Fruit fly (Drosophila melanogaster) whole organism, embryonic: Measurements from ENCODE around the gene Uba2.

ENCODE experiments used
- CG10321 ChIP-seq: fragments of 200-800 bp; sonication (Bioruptor generic); IDR thresholded peaks from 2 replicates; pipeline ENCODE4 v1.3.6; 2022; ENCODE audit warnings: missing biosample characterization, missing genetic modification characterization
- CG11456 ChIP-seq: fragments of 200-800 bp; sonication (Bioruptor generic); IDR thresholded peaks from 3 replicates; pipeline ENCODE4 v1.3.6; 2022; ENCODE audit warnings: missing biosample characterization, missing genetic modification characterization
- CG11560 ChIP-seq: fragments of 200-800 bp; sonication (Bioruptor generic); IDR thresholded peaks from 3 replicates; pipeline ENCODE4 v1.3.6; 2022; ENCODE audit warnings: missing biosample characterization, missing genetic modification characterization
- CG11696 ChIP-seq: fragments of 200-800 bp; sonication (Bioruptor generic); IDR thresholded peaks from 2 replicates; pipeline ENCODE4 v1.3.6; 2022; ENCODE audit warnings: missing biosample characterization, missing genetic modification characterization
- CG12104 ChIP-seq: fragments of 200-800 bp; sonication (Bioruptor generic); optimal IDR thresholded peaks from 3 replicates; lab custom pipeline; 2016; ENCODE audit warnings: missing biosample characterization, missing genetic modification characterization
- CG1233 ChIP-seq: fragments of 200-800 bp; sonication (Bioruptor generic); optimal IDR thresholded peaks from 4 replicates; lab custom pipeline; 2018; ENCODE audit warnings: missing biosample characterization, mild to moderate bottlenecking, missing genetic modification characterization
- CG12659 ChIP-seq: fragments of 200-800 bp; sonication (Bioruptor generic); optimal IDR thresholded peaks from 3 replicates; lab custom pipeline; 2017; ENCODE audit warnings: mild to moderate bottlenecking, missing biosample characterization, missing genetic modification reagents, missing genetic modification characterization
- CG13775 ChIP-seq: fragments of 200-800 bp; sonication (Bioruptor generic); optimal IDR thresholded peaks from 3 replicates; lab custom pipeline; 2017; ENCODE audit warnings: missing biosample characterization, mild to moderate bottlenecking, missing genetic modification characterization
- CG14014 ChIP-seq: fragments of 200-800 bp; sonication (Bioruptor generic); IDR thresholded peaks from 2 replicates; pipeline ENCODE4 v1.3.6; 2022; ENCODE audit warnings: missing biosample characterization, missing genetic modification characterization
- CG15011 ChIP-seq: fragments of 200-800 bp; sonication (Bioruptor generic); optimal IDR thresholded peaks from 3 replicates; lab custom pipeline; 2018; ENCODE audit warnings: missing biosample characterization, mild to moderate bottlenecking, missing genetic modification characterization
- CG15696 ChIP-seq: fragments of 200-800 bp; sonication (Bioruptor generic); optimal IDR thresholded peaks from 2 replicates; lab custom pipeline; 2019; ENCODE audit warnings: missing biosample characterization, mild to moderate bottlenecking, missing genetic modification characterization, moderate library complexity
- CG1647 ChIP-seq: fragments of 200-800 bp; sonication (Bioruptor generic); optimal IDR thresholded peaks from 3 replicates; lab custom pipeline; 2016; ENCODE audit warnings: missing biosample characterization, missing genetic modification characterization
- CG17186 ChIP-seq: fragments of 200-800 bp; sonication (Bioruptor generic); optimal IDR thresholded peaks from 3 replicates; lab custom pipeline; 2017; ENCODE audit warnings: missing biosample characterization, missing genetic modification reagents, missing genetic modification characterization
- CG2875 ChIP-seq: fragments of 200-800 bp; sonication (Bioruptor generic); optimal IDR thresholded peaks from 2 replicates; lab custom pipeline; 2017; ENCODE audit warnings: missing biosample characterization, mild to moderate bottlenecking, missing genetic modification characterization, missing genetic modification reagents
- CG31365 ChIP-seq: fragments of 200-800 bp; sonication (Bioruptor generic); optimal IDR thresholded peaks from 2 replicates; lab custom pipeline; 2018; ENCODE audit warnings: missing biosample characterization, mild to moderate bottlenecking, missing genetic modification characterization
- CG32532 ChIP-seq: fragments of 200-800 bp; sonication (Bioruptor generic); IDR thresholded peaks from 2 replicates; pipeline ENCODE4 v1.3.6; 2022; ENCODE audit warnings: missing biosample characterization, missing genetic modification characterization
- CG6683 ChIP-seq: fragments of 200-800 bp; sonication (Bioruptor generic); optimal IDR thresholded peaks from 2 replicates; lab custom pipeline; 2017; ENCODE audit warnings: missing biosample characterization, mild to moderate bottlenecking, missing genetic modification characterization, missing genetic modification reagents
- CG6791 ChIP-seq: fragments of 200-800 bp; sonication (Bioruptor generic); IDR thresholded peaks from 3 replicates; pipeline ENCODE4 v1.3.6; 2022; ENCODE audit warnings: missing biosample characterization, missing genetic modification characterization; ENCODE audit not compliant: partially characterized antibody
- CG7786 ChIP-seq: fragments of 200-800 bp; sonication (Bioruptor generic); optimal IDR thresholded peaks from 2 replicates; lab custom pipeline; 2016; ENCODE audit warnings: missing biosample characterization, missing genetic modification characterization
- CG8388 ChIP-seq: fragments of 200-800 bp; sonication (Bioruptor generic); optimal IDR thresholded peaks from 2 replicates; lab custom pipeline; 2019; ENCODE audit warnings: missing biosample characterization, mild to moderate bottlenecking, missing genetic modification characterization, moderate library complexity
- Dad ChIP-seq: fragments of 200-800 bp; sonication (Bioruptor generic); optimal IDR thresholded peaks from 3 replicates; lab custom pipeline; 2016; ENCODE audit warnings: missing biosample characterization, missing genetic modification characterization
- Dek ChIP-seq: fragments of 200-800 bp; sonication (Bioruptor generic); optimal IDR thresholded peaks from 3 replicates; lab custom pipeline; 2019; ENCODE audit warnings: missing biosample characterization, mild to moderate bottlenecking, missing genetic modification characterization, moderate library complexity
- ERR ChIP-seq: fragments of 200-800 bp; sonication (Bioruptor generic); optimal IDR thresholded peaks from 2 replicates; lab custom pipeline; 2016; ENCODE audit warnings: missing biosample characterization, missing genetic modification characterization
- Elba2 ChIP-seq: fragments of 200-800 bp; sonication (Bioruptor generic); optimal IDR thresholded peaks from 3 replicates; lab custom pipeline; 2016; ENCODE audit warnings: missing biosample characterization, missing genetic modification characterization
- HLHmδ ChIP-seq: fragments of 200-800 bp; sonication (Bioruptor generic); optimal IDR thresholded peaks from 2 replicates; lab custom pipeline; 2018; ENCODE audit warnings: missing biosample characterization, mild to moderate bottlenecking, missing genetic modification characterization, moderate library complexity
- HmgZ ChIP-seq: fragments of 200-800 bp; sonication (Bioruptor generic); optimal IDR thresholded peaks from 2 replicates; lab custom pipeline; 2018; ENCODE audit warnings: missing biosample characterization, mild to moderate bottlenecking, missing genetic modification characterization
- Kr ChIP-seq: fragments of 200-800 bp; sonication (Bioruptor generic); optimal IDR thresholded peaks from 2 replicates; lab custom pipeline; 2017; ENCODE audit warnings: missing biosample characterization, mild to moderate bottlenecking, missing genetic modification characterization
- Lhr ChIP-seq: fragments of 200-800 bp; sonication (Bioruptor generic); optimal IDR thresholded peaks from 3 replicates; lab custom pipeline; 2017; ENCODE audit warnings: mild to moderate bottlenecking, missing biosample characterization, missing genetic modification reagents, missing genetic modification characterization
- Mes4 ChIP-seq: fragments of 200-800 bp; sonication (Bioruptor generic); optimal IDR thresholded peaks from 2 replicates; lab custom pipeline; 2016; ENCODE audit warnings: missing biosample characterization, missing genetic modification characterization
- NC2α ChIP-seq: fragments of 200-800 bp; sonication (Bioruptor generic); optimal IDR thresholded peaks from 2 replicates; lab custom pipeline; 2016; ENCODE audit warnings: missing biosample characterization, missing genetic modification characterization
- NK7.1 ChIP-seq: fragments of 200-800 bp; sonication (Bioruptor generic); optimal IDR thresholded peaks from 3 replicates; lab custom pipeline; 2016; ENCODE audit warnings: missing biosample characterization, missing genetic modification characterization
- Nf-YB ChIP-seq: fragments of 200-800 bp; sonication (Bioruptor generic); optimal IDR thresholded peaks from 3 replicates; lab custom pipeline; 2019; ENCODE audit warnings: missing biosample characterization, mild to moderate bottlenecking, missing genetic modification characterization, moderate library complexity
- Oaz ChIP-seq: fragments of 200-800 bp; sonication (Bioruptor generic); IDR thresholded peaks from 2 replicates; pipeline ENCODE4 v1.3.6; 2022; ENCODE audit warnings: missing biosample characterization, missing genetic modification characterization
- Optix ChIP-seq: fragments of 200-800 bp; sonication (Bioruptor generic); IDR thresholded peaks from 3 replicates; pipeline ENCODE4 v1.3.6; 2022; ENCODE audit warnings: missing biosample characterization, missing genetic modification characterization
- Sry-β ChIP-seq: fragments of 200-800 bp; sonication (Bioruptor generic); optimal IDR thresholded peaks from 2 replicates; lab custom pipeline; 2018; ENCODE audit warnings: missing biosample characterization, mild to moderate bottlenecking, missing genetic modification characterization, moderate library complexity
- Sry-δ ChIP-seq: fragments of 200-800 bp; sonication (Bioruptor generic); optimal IDR thresholded peaks from 2 replicates; lab custom pipeline; 2016; ENCODE audit warnings: missing biosample characterization, missing genetic modification characterization
- Taf1 ChIP-seq: fragments of 200-800 bp; sonication (Bioruptor generic); IDR thresholded peaks from 2 replicates; pipeline ENCODE4 v1.3.6; 2022; ENCODE audit warnings: missing biosample characterization, missing genetic modification characterization
- al ChIP-seq: fragments of 200-800 bp; sonication (Bioruptor generic); IDR thresholded peaks from 2 replicates; pipeline ENCODE4 v1.3.6; 2022; ENCODE audit warnings: missing biosample characterization, missing genetic modification characterization
- ato ChIP-seq: fragments of 200-800 bp; sonication (Bioruptor generic); IDR thresholded peaks from 2 replicates; pipeline ENCODE4 v1.3.6; 2022; ENCODE audit warnings: missing biosample characterization, missing genetic modification characterization; ENCODE audit not compliant: partially characterized antibody
- croc ChIP-seq: fragments of 200-800 bp; sonication (Bioruptor generic); conservative IDR thresholded peaks from 3 replicates; pipeline ENCODE4 v1.3.6; 2022; ENCODE audit warnings: missing biosample characterization, missing genetic modification characterization
- dysf ChIP-seq: fragments of 200-800 bp; sonication (Bioruptor generic); IDR thresholded peaks from 3 replicates; pipeline ENCODE4 v1.3.6; 2022; ENCODE audit warnings: missing biosample characterization, missing genetic modification characterization
- en ChIP-seq: fragments of 200-800 bp; sonication (Bioruptor generic); optimal IDR thresholded peaks from 2 replicates; lab custom pipeline; 2016; ENCODE audit warnings: missing biosample characterization, missing genetic modification characterization
- fd64A ChIP-seq: fragments of 200-800 bp; sonication (Bioruptor generic); optimal IDR thresholded peaks from 3 replicates; lab custom pipeline; 2018; ENCODE audit warnings: missing biosample characterization, mild to moderate bottlenecking, missing genetic modification characterization
- ftz-f1 ChIP-seq: fragments of 200-800 bp; sonication (Bioruptor generic); optimal IDR thresholded peaks from 2 replicates; lab custom pipeline; 2016; ENCODE audit warnings: missing biosample characterization, missing genetic modification characterization
- hth ChIP-seq: fragments of >200 bp; optimal IDR thresholded peaks from 2 replicates; lab custom pipeline; 2017; ENCODE audit warnings: inconsistent platforms
- insv ChIP-seq, 2 experiments: fragments of 200-800 bp; sonication (Bioruptor generic); optimal IDR thresholded peaks; 3 replicates each; lab custom pipeline; 2016 to 2018; ENCODE audit warnings: missing biosample characterization in 2 of 2, missing genetic modification characterization in 2 of 2
- kay ChIP-seq: fragments of 200-800 bp; sonication (Bioruptor generic); optimal IDR thresholded peaks from 2 replicates; lab custom pipeline; 2016; ENCODE audit warnings: missing biosample characterization, missing genetic modification characterization
- otp ChIP-seq: fragments of 200-800 bp; sonication (Bioruptor generic); IDR thresholded peaks from 3 replicates; pipeline ENCODE4, ENCODE4 v1.3.6; 2022; ENCODE audit warnings: missing biosample characterization, missing genetic modification characterization
- phol ChIP-seq: fragments of 200-800 bp; sonication (Bioruptor generic); optimal IDR thresholded peaks from 3 replicates; lab custom pipeline; 2018; ENCODE audit warnings: missing biosample characterization, mild to moderate bottlenecking, missing genetic modification characterization, moderate library complexity
- sisA ChIP-seq: fragments of 200-800 bp; sonication (Bioruptor generic); IDR thresholded peaks from 2 replicates; pipeline ENCODE4 v1.3.6; 2022; ENCODE audit warnings: missing biosample characterization, missing genetic modification characterization
- unc-4 ChIP-seq: fragments of 200-800 bp; sonication (Bioruptor generic); IDR thresholded peaks from 2 replicates; pipeline ENCODE4 v1.3.6; 2022; ENCODE audit warnings: missing biosample characterization, missing genetic modification characterization; ENCODE audit not compliant: partially characterized antibody

The Uba2 gene

dm6 chr3L:8137448-8137906 lies 9.9 kb upstream of the Uba2 start, which contains the start of the genes Setx and mus301 (continued):
- TF ChIP-seq CG17186 (GFP tag; lab: Kevin White, UChicago) (peak; percentile 77), NK7.1 (GFP tag; lab: Kevin White, UChicago) (peak; percentile 23), NC2α (GFP tag; lab: Kevin White, UChicago) (peak; percentile 30), hth (lab: Kevin White, UChicago) (no peak), kay (peak; percentile 65), CG1233 (GFP tag; lab: Kevin White, UChicago) (peak; percentile 49), Dad (GFP tag; lab: Kevin White, UChicago) (peak; percentile 80), dysf (GFP tag; lab: Robert Waterston, UW) (peak; percentile 72), CG11696 (no peak), CG2875 (GFP tag; lab: Kevin White, UChicago) (peak; percentile 43), CG11560 (peak; percentile 60; the same call in 1 of the 3 replicates), Nf-YB (GFP tag; lab: Kevin White, UChicago) (peak; percentile 30), Oaz (GFP tag; lab: Robert Waterston, UW) (0 out of 2 replicates have a peak, but pooled peaks have one; percentile 20), Dek (peak; percentile 75), insv (GFP tag; optimal IDR thresholded peaks at IDR 0.05; lab: Kevin White, UChicago) (peak in 1 of 2 experiments; percentile 51), CG6791 (GFP tag; lab: Robert Waterston, UW) (no peak), CG31365 (tag; lab: Kevin White, UChicago) (no peak), CG15696 (tag; lab: Kevin White, UChicago) (peak; percentile 73), al (GFP tag; lab: Robert Waterston, UW) (peak; percentile 60), CG8388 (GFP tag; lab: Kevin White, UChicago) (peak; percentile 51), CG1647 (GFP tag; lab: Kevin White, UChicago) (peak; percentile 89), Kr (GFP tag; lab: Kevin White, UChicago) (no peak), Optix (0 out of 3 replicates have a peak, but pooled peaks have one; percentile 24), croc (GFP tag; lab: Robert Waterston, UW) (peak; percentile 37; the same call in 2 of the 3 replicates), CG13775 (GFP tag; lab: Kevin White, UChicago) (peak; percentile 84), Elba2 (GFP tag; lab: Kevin White, UChicago) (peak; percentile 98), Sry-β (no peak), Sry-δ (GFP tag; lab: Kevin White, UChicago) (peak; percentile 61), CG12659 (GFP tag; lab: Kevin White, UChicago) (peak; percentile 94), CG6683 (GFP tag; lab: Kevin White, UChicago) (no peak), CG15011 (GFP tag; lab: Kevin White, UChicago) (no peak), HmgZ (tag; lab: Kevin White, UChicago) (peak; percentile 88), ftz-f1 (GFP tag; lab: Kevin White, UChicago) (peak; percentile 46), CG32532 (GFP tag; lab: Robert Waterston, UW) (peak; percentile 68), en (GFP tag; lab: Kevin White, UChicago) (no peak), ERR (GFP tag; lab: Kevin White, UChicago) (peak; percentile 60), CG12104 (GFP tag; lab: Kevin White, UChicago) (peak; percentile 66), Taf1 (GFP tag; lab: Robert Waterston, UW) (no peak; the same call in 1 of the 2 replicates), Lhr (GFP tag; lab: Kevin White, UChicago) (peak; percentile 95), otp (GFP tag; lab: Robert Waterston, UW) (no peak), CG11456 (GFP tag; lab: Robert Waterston, UW) (peak; percentile 87), CG10321 (GFP tag; lab: Robert Waterston, UW) (0 out of 2 replicates have a peak, but pooled peaks have one; percentile 35), Mes4 (GFP tag; lab: Kevin White, UChicago) (peak; percentile 26), HLHmδ (GFP tag; lab: Kevin White, UChicago) (no peak), fd64A (GFP tag; lab: Kevin White, UChicago) (no peak), unc-4 (GFP tag; lab: Robert Waterston, UW) (peak; percentile 17; the same call in 1 of the 2 replicates), sisA (GFP tag; lab: Robert Waterston, UW) (peak; percentile 78), CG7786 (peak; percentile 83), ato (no peak), CG14014 (peak; percentile 72), phol (tag; lab: Kevin White, UChicago) (peak; percentile 88)
